Fruit fly (Drosophila melanogaster) whole organism, embryonic: Measurements from ENCODE around the gene CG18765.

Source experiments
- Awh ChIP-seq: fragments of 200-800 bp; sonication (Bioruptor generic); IDR thresholded peaks from 2 replicates; pipeline ENCODE4, ENCODE4 v1.3.6; 2022; ENCODE audit warnings: missing biosample characterization, missing genetic modification characterization
- BtbVII ChIP-seq: fragments of 200-800 bp; sonication (Bioruptor generic); optimal IDR thresholded peaks from 3 replicates; lab custom pipeline; 2017; ENCODE audit warnings: missing biosample characterization, mild to moderate bottlenecking, missing genetic modification characterization
- Bteb2 ChIP-seq: fragments of 200-800 bp; sonication (Bioruptor generic); optimal IDR thresholded peaks from 2 replicates; lab custom pipeline; 2016; ENCODE audit warnings: missing biosample characterization, missing genetic modification characterization
- C15 ChIP-seq: fragments of 200-800 bp; sonication (Bioruptor generic); IDR thresholded peaks from 3 replicates; pipeline ENCODE4 v1.3.6; 2022; ENCODE audit warnings: missing biosample characterization, missing genetic modification characterization
- CG12769 ChIP-seq: fragments of 200-800 bp; sonication (Bioruptor generic); optimal IDR thresholded peaks from 2 replicates; lab custom pipeline; 2019; ENCODE audit warnings: missing biosample characterization, mild to moderate bottlenecking, missing genetic modification characterization, moderate library complexity
- CG13296 ChIP-seq: fragments of 200-800 bp; sonication (Bioruptor generic); optimal IDR thresholded peaks from 3 replicates; lab custom pipeline; 2018; ENCODE audit warnings: missing biosample characterization, mild to moderate bottlenecking, missing genetic modification characterization
- CG14014 ChIP-seq: fragments of 200-800 bp; sonication (Bioruptor generic); IDR thresholded peaks from 2 replicates; pipeline ENCODE4 v1.3.6; 2022; ENCODE audit warnings: missing biosample characterization, missing genetic modification characterization
- CG17328 ChIP-seq: fragments of 200-800 bp; sonication (Bioruptor generic); IDR thresholded peaks from 2 replicates; pipeline ENCODE4 v1.3.6; 2022; ENCODE audit warnings: missing biosample characterization, missing genetic modification characterization
- CG18011 ChIP-seq: fragments of 200-800 bp; sonication (Bioruptor generic); optimal IDR thresholded peaks from 2 replicates; lab custom pipeline; 2017; ENCODE audit warnings: missing biosample characterization, missing genetic modification characterization, mild to moderate bottlenecking, moderate library complexity, missing genotype
- CG2678 ChIP-seq: fragments of 200-800 bp; sonication (Bioruptor generic); optimal IDR thresholded peaks from 3 replicates; lab custom pipeline; 2019; ENCODE audit warnings: missing biosample characterization, mild to moderate bottlenecking, missing genetic modification characterization, moderate library complexity
- CG30403 ChIP-seq: fragments of 200-800 bp; sonication (Bioruptor generic); optimal IDR thresholded peaks from 3 replicates; lab custom pipeline; 2016; ENCODE audit warnings: missing biosample characterization, missing genetic modification characterization
- CG31365 ChIP-seq: fragments of 200-800 bp; sonication (Bioruptor generic); optimal IDR thresholded peaks from 2 replicates; lab custom pipeline; 2018; ENCODE audit warnings: missing biosample characterization, mild to moderate bottlenecking, missing genetic modification characterization
- CG33213 ChIP-seq: fragments of 200-800 bp; sonication (Bioruptor generic); optimal IDR thresholded peaks from 3 replicates; lab custom pipeline; 2016; ENCODE audit warnings: missing biosample characterization, missing genetic modification characterization
- CG3726 ChIP-seq: fragments of 200-800 bp; sonication (Bioruptor generic); IDR thresholded peaks from 3 replicates; pipeline ENCODE4, ENCODE4 v1.3.6; 2022; ENCODE audit warnings: missing biosample characterization, missing genetic modification characterization
- CG3995 ChIP-seq: fragments of 200-800 bp; sonication (Bioruptor generic); optimal IDR thresholded peaks from 3 replicates; lab custom pipeline; 2016; ENCODE audit warnings: missing biosample characterization, missing genetic modification characterization
- CG43689 ChIP-seq: fragments of 200-800 bp; sonication (Bioruptor generic); IDR thresholded peaks from 2 replicates; pipeline ENCODE4 v1.3.6; 2022; ENCODE audit warnings: missing biosample characterization, missing genetic modification characterization
- CG4404 ChIP-seq: fragments of 200-800 bp; sonication (Bioruptor generic); IDR thresholded peaks from 2 replicates; pipeline ENCODE4 v1.3.6; 2022; ENCODE audit warnings: missing biosample characterization, missing genetic modification characterization
- CG4707 ChIP-seq: fragments of 200-800 bp; sonication (Bioruptor generic); optimal IDR thresholded peaks from 2 replicates; lab custom pipeline; 2018; ENCODE audit warnings: missing biosample characterization, mild to moderate bottlenecking, missing genetic modification characterization, moderate library complexity
- CG4854 ChIP-seq: fragments of 200-800 bp; sonication (Bioruptor generic); optimal IDR thresholded peaks from 2 replicates; lab custom pipeline; 2016; ENCODE audit warnings: missing biosample characterization, missing genetic modification characterization, inconsistent platforms
- CG8944 ChIP-seq: fragments of 200-800 bp; sonication (Bioruptor generic); optimal IDR thresholded peaks from 3 replicates; lab custom pipeline; 2016; ENCODE audit warnings: missing biosample characterization, missing genetic modification characterization
- CTCF ChIP-seq: fragments of 200-800 bp; sonication (Bioruptor generic); optimal IDR thresholded peaks from 2 replicates; lab custom pipeline; 2017; ENCODE audit warnings: missing biosample characterization, mild to moderate bottlenecking, missing genetic modification characterization, moderate library complexity
- CoRest ChIP-seq: fragments of 200-800 bp; sonication (Bioruptor generic); optimal IDR thresholded peaks from 3 replicates; lab custom pipeline; 2018; ENCODE audit warnings: missing biosample characterization, mild to moderate bottlenecking, missing genetic modification characterization, moderate library complexity
- D19B ChIP-seq: fragments of 200-800 bp; sonication (Bioruptor generic); optimal IDR thresholded peaks from 2 replicates; lab custom pipeline; 2017; ENCODE audit warnings: missing biosample characterization, mild to moderate bottlenecking, missing genetic modification characterization
- Dbx ChIP-seq: fragments of 200-800 bp; sonication (Bioruptor generic); IDR thresholded peaks from 3 replicates; pipeline ENCODE4 v1.3.6; 2022; ENCODE audit warnings: missing biosample characterization, missing genetic modification characterization
- Dll ChIP-seq: fragments of 200-800 bp; sonication (Bioruptor generic); IDR thresholded peaks from 4 replicates; pipeline ENCODE4 v1.3.6; 2022; ENCODE audit warnings: missing biosample characterization, missing genetic modification characterization; ENCODE audit not compliant: partially characterized antibody
- Elba2 ChIP-seq: fragments of 200-800 bp; sonication (Bioruptor generic); optimal IDR thresholded peaks from 3 replicates; lab custom pipeline; 2016; ENCODE audit warnings: missing biosample characterization, missing genetic modification characterization
- HLHmδ ChIP-seq: fragments of 200-800 bp; sonication (Bioruptor generic); optimal IDR thresholded peaks from 2 replicates; lab custom pipeline; 2018; ENCODE audit warnings: missing biosample characterization, mild to moderate bottlenecking, missing genetic modification characterization, moderate library complexity
- Hr39 ChIP-seq: fragments of >200 bp; optimal IDR thresholded peaks from 2 replicates; lab custom pipeline; 2017
- Nf-YA ChIP-seq: fragments of 200-800 bp; sonication (Bioruptor generic); IDR thresholded peaks from 2 replicates; pipeline ENCODE4 v1.3.6; 2022; ENCODE audit warnings: missing biosample characterization, missing genetic modification characterization
- PHDP ChIP-seq: fragments of 200-800 bp; sonication (Bioruptor generic); optimal IDR thresholded peaks from 3 replicates; lab custom pipeline; 2018; ENCODE audit warnings: missing biosample characterization, mild to moderate bottlenecking, missing genetic modification characterization, moderate library complexity
- Sox100B ChIP-seq: fragments of 200-800 bp; sonication (Bioruptor generic); optimal IDR thresholded peaks from 3 replicates; lab custom pipeline; 2018; ENCODE audit warnings: missing biosample characterization, mild to moderate bottlenecking, missing genetic modification characterization
- ab ChIP-seq: fragments of 200-800 bp; sonication (Bioruptor generic); optimal IDR thresholded peaks from 2 replicates; lab custom pipeline; 2016; ENCODE audit warnings: missing biosample characterization, missing genetic modification characterization
- al ChIP-seq: fragments of 200-800 bp; sonication (Bioruptor generic); IDR thresholded peaks from 2 replicates; pipeline ENCODE4 v1.3.6; 2022; ENCODE audit warnings: missing biosample characterization, missing genetic modification characterization
- ci ChIP-seq: fragments of 200-800 bp; sonication (Bioruptor generic); IDR thresholded peaks from 3 replicates; pipeline ENCODE4 v1.3.6; 2022; ENCODE audit warnings: missing biosample characterization, missing genetic modification characterization
- crol ChIP-seq: fragments of 200-800 bp; sonication (Bioruptor generic); IDR thresholded peaks from 2 replicates; pipeline ENCODE4 v1.3.6; 2022; ENCODE audit warnings: missing biosample characterization, missing genetic modification characterization
- dpn ChIP-seq, 2 experiments: fragments of 200-800 bp; sonication (Bioruptor generic); optimal IDR thresholded peaks; 3 replicates each; lab custom pipeline; 2016; ENCODE audit warnings: missing biosample characterization in 2 of 2, missing genetic modification characterization in 2 of 2
- esg ChIP-seq: fragments of 200-800 bp; sonication (Bioruptor generic); conservative IDR thresholded peaks from 2 replicates; pipeline ENCODE4 v1.3.6; 2022; ENCODE audit warnings: missing biosample characterization, missing genetic modification characterization
- fd64A ChIP-seq: fragments of 200-800 bp; sonication (Bioruptor generic); optimal IDR thresholded peaks from 3 replicates; lab custom pipeline; 2018; ENCODE audit warnings: missing biosample characterization, mild to moderate bottlenecking, missing genetic modification characterization
- ken ChIP-seq: fragments of 200-800 bp; sonication (Bioruptor generic); IDR thresholded peaks from 3 replicates; pipeline ENCODE4 v1.3.6; 2022; ENCODE audit warnings: missing biosample characterization, missing genetic modification characterization
- knrl ChIP-seq: fragments of 200-800 bp; sonication (Bioruptor generic); IDR thresholded peaks from 3 replicates; pipeline ENCODE4 v1.3.6; 2022; ENCODE audit warnings: missing biosample characterization, missing genetic modification characterization; ENCODE audit not compliant: partially characterized antibody
- lmd ChIP-seq: fragments of 200-800 bp; sonication (Bioruptor generic); IDR thresholded peaks from 2 replicates; pipeline ENCODE4 v1.3.6; 2022; ENCODE audit warnings: missing biosample characterization, missing genetic modification characterization
- mam ChIP-seq: fragments of 200-800 bp; sonication (Bioruptor generic); optimal IDR thresholded peaks from 3 replicates; lab custom pipeline; 2016; ENCODE audit warnings: missing biosample characterization, missing genetic modification characterization
- mirr ChIP-seq: fragments of 200-800 bp; sonication (Bioruptor generic); optimal IDR thresholded peaks from 3 replicates; lab custom pipeline; 2018; ENCODE audit warnings: missing biosample characterization, mild to moderate bottlenecking, missing genetic modification characterization
- phol ChIP-seq: fragments of 200-800 bp; sonication (Bioruptor generic); optimal IDR thresholded peaks from 3 replicates; lab custom pipeline; 2018; ENCODE audit warnings: missing biosample characterization, mild to moderate bottlenecking, missing genetic modification characterization, moderate library complexity
- psq ChIP-seq: fragments of 200-800 bp; sonication (Bioruptor generic); optimal IDR thresholded peaks from 2 replicates; lab custom pipeline; 2017; ENCODE audit warnings: missing biosample characterization, missing genetic modification characterization
- row ChIP-seq: fragments of 200-800 bp; sonication (Bioruptor generic); IDR thresholded peaks from 3 replicates; pipeline ENCODE4 v1.3.6; 2022; ENCODE audit warnings: missing biosample characterization, missing genetic modification characterization
- sna ChIP-seq: fragments of 200-800 bp; sonication (Bioruptor generic); IDR thresholded peaks from 2 replicates; pipeline ENCODE4 v1.3.6; 2022; ENCODE audit warnings: missing biosample characterization, missing genetic modification characterization; ENCODE audit not compliant: partially characterized antibody
- stc ChIP-seq: fragments of 200-800 bp; sonication (Bioruptor generic); IDR thresholded peaks from 2 replicates; pipeline ENCODE4 v1.3.6; 2022; ENCODE audit warnings: missing biosample characterization, missing genetic modification characterization
- sug ChIP-seq: fragments of 200-800 bp; optimal IDR thresholded peaks from 2 replicates; lab custom pipeline; 2019; ENCODE audit warnings: missing biosample characterization, mild to moderate bottlenecking, missing genetic modification characterization, moderate library complexity
- tna ChIP-seq: fragments of 200-800 bp; sonication (Bioruptor generic); IDR thresholded peaks from 2 replicates; pipeline ENCODE4 v1.3.6; 2022; ENCODE audit warnings: missing biosample characterization, missing genetic modification characterization; ENCODE audit not compliant: partially characterized antibody
- vfl ChIP-seq: fragments of 200-800 bp; sonication (Bioruptor generic); optimal IDR thresholded peaks from 2 replicates; lab custom pipeline; 2016; ENCODE audit warnings: missing biosample characterization, missing genetic modification characterization
- vnd ChIP-seq: fragments of 200-800 bp; sonication (Bioruptor generic); IDR thresholded peaks from 3 replicates; pipeline ENCODE4 v1.3.6; 2022; ENCODE audit warnings: missing biosample characterization, missing genetic modification characterization; ENCODE audit not compliant: partially characterized antibody

The CG18765 gene

DNA sequence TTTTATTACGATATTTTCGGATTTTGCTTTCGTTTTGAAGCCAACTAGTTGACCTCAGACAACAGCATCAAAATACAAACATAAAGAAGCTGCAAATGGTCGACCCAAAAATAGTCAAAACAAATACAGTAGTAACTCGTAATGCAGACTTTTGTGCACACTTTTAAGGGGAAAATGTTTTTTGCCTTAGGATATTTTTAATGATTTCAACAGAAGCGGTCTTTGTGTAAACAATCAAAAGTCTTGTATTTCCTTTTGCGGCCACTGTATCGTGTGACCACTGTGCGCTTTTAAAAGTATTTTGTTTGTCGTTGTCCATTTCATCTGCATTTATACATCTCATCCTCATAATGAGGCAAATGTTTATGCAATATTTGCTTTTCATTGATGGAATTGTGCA is 42.1 kb downstream of the CG18765 start (continued):
- TF ChIP-seq psq (GFP tag; lab: Kevin White, UChicago) = peak; percentile 78
- TF ChIP-seq CG14014 (GFP tag; lab: Robert Waterston, UW) = peak; percentile 99
- peak; percentile 96 for TF ChIP-seq Bteb2 (GFP tag; lab: Kevin White, UChicago)
- peak; percentile 98 for TF ChIP-seq dpn (GFP tag; optimal IDR thresholded peaks at IDR 0.05; lab: Kevin White, UChicago)
- peak; percentile 98 for TF ChIP-seq ci (GFP tag; lab: Robert Waterston, UW)
- TF ChIP-seq CG13296 (GFP tag; lab: Kevin White, UChicago) = peak; percentile 97
- peak; percentile 97 for TF ChIP-seq Awh
- peak; percentile 97 for TF ChIP-seq CG30403 (GFP tag; lab: Kevin White, UChicago)
- peak; percentile 93 for TF ChIP-seq Nf-YA
- TF ChIP-seq CG31365 (tag; lab: Kevin White, UChicago) = peak; percentile 84
- peak; percentile 90 for TF ChIP-seq D19B
- TF ChIP-seq CG12769 (tag; lab: Kevin White, UChicago) = peak; percentile 98
- TF ChIP-seq HLHmδ = no peak
- TF ChIP-seq crol (GFP tag; lab: Robert Waterston, UW) = peak; percentile 67
- peak; percentile 97 for TF ChIP-seq esg
- TF ChIP-seq Dbx (GFP tag; lab: Robert Waterston, UW) = peak; percentile 98
- peak; percentile 97 for TF ChIP-seq al
- TF ChIP-seq ken (GFP tag; lab: Robert Waterston, UW) = peak; percentile 96
- peak; percentile 95 for TF ChIP-seq CG17328 (GFP tag; lab: Robert Waterston, UW)
- peak; percentile 97 for TF ChIP-seq row
- TF ChIP-seq CG2678 (tag; lab: Kevin White, UChicago) = peak; percentile 97
- TF ChIP-seq vnd (GFP tag; lab: Robert Waterston, UW) = no peak
- no peak for TF ChIP-seq sna (GFP tag; lab: Robert Waterston, UW)
- TF ChIP-seq CG3726 = peak; percentile 93; the same call in 2 of the 3 replicates
- TF ChIP-seq C15 = peak; percentile 93
- peak; percentile 98 for TF ChIP-seq mirr (GFP tag; lab: Kevin White, UChicago)
- peak; percentile 93 for TF ChIP-seq BtbVII (GFP tag; lab: Kevin White, UChicago)
- peak; percentile 99 for TF ChIP-seq mam (GFP tag; lab: Kevin White, UChicago)
- TF ChIP-seq stc (GFP tag; lab: Robert Waterston, UW) = peak; percentile 97
- TF ChIP-seq knrl (GFP tag; lab: Robert Waterston, UW) = no peak
- peak; percentile 95 for TF ChIP-seq CG4854 (GFP tag; lab: Kevin White, UChicago)
- peak; percentile 31 for TF ChIP-seq Elba2 (GFP tag; lab: Kevin White, UChicago)
- TF ChIP-seq CG18011 (GFP tag; lab: Kevin White, UChicago) = peak; percentile 85
- no peak for TF ChIP-seq Hr39 (lab: Kevin White, UChicago)
- peak; percentile 96 for TF ChIP-seq sug (tag; lab: Kevin White, UChicago)
- TF ChIP-seq vfl (GFP tag; lab: Kevin White, UChicago) = peak; percentile 97
- peak; percentile 96 for TF ChIP-seq CoRest (tag; lab: Kevin White, UChicago)
- peak; percentile 88 for TF ChIP-seq phol (tag; lab: Kevin White, UChicago)
- TF ChIP-seq fd64A = peak; percentile 71
- peak; percentile 97 for TF ChIP-seq CG33213 (GFP tag; lab: Kevin White, UChicago)
- TF ChIP-seq CTCF (GFP tag; lab: Kevin White, UChicago) = peak; percentile 39
- TF ChIP-seq tna (GFP tag; lab: Robert Waterston, UW) = no peak
- peak; percentile 91 for TF ChIP-seq Sox100B (GFP tag; lab: Kevin White, UChicago)
- TF ChIP-seq CG43689 = peak; percentile 95
- peak; percentile 94 for TF ChIP-seq CG4404 (GFP tag; lab: Robert Waterston, UW)
- TF ChIP-seq CG3995 (GFP tag; lab: Kevin White, UChicago) = peak; percentile 80
- TF ChIP-seq CG4707 (GFP tag; lab: Kevin White, UChicago) = peak; percentile 82
- TF ChIP-seq lmd (GFP tag; lab: Robert Waterston, UW) = peak; percentile 98
- peak; percentile 96 for TF ChIP-seq PHDP (tag; lab: Kevin White, UChicago)
- peak; percentile 97 for TF ChIP-seq CG8944 (GFP tag; lab: Kevin White, UChicago)
- peak; percentile 97 for TF ChIP-seq ab
- no peak for TF ChIP-seq Dll (GFP tag; lab: Robert Waterston, UW)
